Worm (Caenorhabditis elegans): ENCODE measurements around the gene C18H9.6.

C18H9.6 gene

DNA sequence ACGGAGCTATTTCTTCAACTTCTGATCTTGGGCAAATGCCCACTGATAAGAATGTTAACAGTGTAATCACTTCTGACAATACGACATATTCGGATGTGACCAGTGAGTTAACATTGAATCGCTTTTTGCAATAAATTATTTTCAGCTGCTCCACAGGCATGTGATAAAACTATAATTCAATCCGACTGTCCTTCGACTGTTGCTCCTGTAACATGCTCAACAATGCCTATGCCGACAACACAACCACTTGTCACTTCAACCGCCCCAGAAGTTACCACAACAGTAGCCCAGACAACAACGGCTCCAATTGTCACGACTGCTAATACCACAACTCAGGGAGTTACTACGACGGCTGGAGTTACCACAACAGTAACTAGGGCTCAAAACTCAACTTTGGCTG, 33.9 kb downstream of the C18H9.6 start:
- TF ChIP-seq ZK185.1 (tag; optimal IDR thresholded peaks at IDR 0.05; ENCODE audit: poor library complexity, severe bottlenecking) (no peak), nhr-120 (GFP tag; IDR thresholded peaks at IDR 0.05) (no peak), snpc-1.1 (tag; optimal IDR thresholded peaks at IDR 0.05; ENCODE audit: insufficient read depth) (no peak), efl-1 (GFP tag; optimal IDR thresholded peaks at IDR 0.05) (no peak)

DNA sequence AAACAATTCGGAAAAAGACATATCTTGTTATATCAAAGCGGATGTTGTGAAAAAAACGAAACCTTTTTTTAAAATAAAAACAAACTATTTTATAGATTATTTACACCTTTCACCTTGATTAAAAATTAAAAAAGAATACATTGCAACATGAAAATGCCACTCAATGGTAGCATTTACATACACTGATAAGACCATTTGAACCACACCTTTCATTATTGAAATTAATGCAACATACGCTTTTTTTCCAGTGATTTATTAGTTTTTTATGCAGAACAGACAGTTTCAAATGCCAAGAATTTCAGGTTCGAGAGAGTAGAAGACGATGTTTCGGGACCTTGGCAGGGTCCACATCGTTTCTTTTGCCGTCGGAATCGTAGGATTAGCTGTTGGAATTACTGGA, 34.8 kb downstream of the C18H9.6 start, which contains the start of gene T19D12.1:
TSS of gene T19D12.1 (plus strand) at position 301 of the 400 bp plus-strand sequence.
- TF ChIP-seq hsf-1 (GFP tag; IDR thresholded peaks at IDR 0.05) = no peak
- no peak for TF ChIP-seq snpc-4 (GFP tag; optimal IDR thresholded peaks at IDR 0.05)
- TF ChIP-seq snpc-4 (tag; optimal IDR thresholded peaks at IDR 0.05) = no peak
- no peak for TF ChIP-seq ztf-25 (GFP tag; IDR thresholded peaks at IDR 0.05)
- no peak for TF ChIP-seq lsy-27 (tag; optimal IDR thresholded peaks at IDR 0.05; ENCODE audit: borderline replicate concordance, insufficient read depth)
- no peak for TF ChIP-seq nhr-27 (tag; optimal IDR thresholded peaks at IDR 0.05)
- TF ChIP-seq tlf-1 (GFP tag; optimal IDR thresholded peaks at IDR 0.05) = no peak
- no peak for TF ChIP-seq cebp-2 (GFP tag; IDR thresholded peaks at IDR 0.05)

DNA sequence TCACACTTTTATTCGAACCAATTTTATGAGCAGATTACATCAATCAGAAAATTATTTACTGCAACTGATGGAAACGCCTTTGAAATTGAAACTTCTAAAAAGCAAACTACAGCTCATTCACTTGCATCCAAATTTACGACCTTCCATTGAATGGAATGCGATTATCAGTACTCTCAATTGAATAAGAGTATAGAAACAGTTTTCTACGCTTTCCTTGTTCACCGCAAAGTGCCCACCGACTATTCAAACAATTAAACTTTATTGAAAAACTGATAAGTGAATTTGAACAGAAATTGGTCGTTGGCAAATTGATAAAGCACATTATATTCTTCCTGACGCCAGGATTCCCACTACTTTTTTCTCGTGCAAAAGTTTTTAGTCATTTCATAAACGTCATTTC, 35.5 kb downstream of the C18H9.6 start:
- peak; percentile 79 for TF ChIP-seq nhr-80 (tag; optimal IDR thresholded peaks at IDR 0.05)
- no peak for TF ChIP-seq unc-62 (GFP tag; optimal IDR thresholded peaks at IDR 0.05)

DNA sequence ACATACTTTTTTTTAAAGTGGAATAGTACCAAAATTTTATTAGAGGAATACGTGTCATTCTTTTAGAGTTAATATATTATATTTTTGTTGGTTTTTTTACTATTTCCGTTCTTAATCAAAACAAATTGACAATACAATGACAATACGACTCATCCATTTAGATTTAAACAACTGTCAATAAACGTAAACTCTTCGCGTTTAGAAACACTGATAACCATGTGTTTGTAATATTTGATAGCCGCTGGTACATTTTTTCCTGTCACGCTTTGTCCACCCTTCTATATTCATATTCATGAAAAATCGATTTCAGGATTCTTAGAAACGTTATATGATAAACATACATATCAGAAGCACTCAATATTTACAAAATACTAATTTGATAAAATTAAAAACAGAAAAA, 37.6 kb downstream of the C18H9.6 start:
- TF ChIP-seq nhr-80 (tag; optimal IDR thresholded peaks at IDR 0.05) (peak; percentile 41), ztf-6 (GFP tag; IDR thresholded peaks at IDR 0.05) (no peak)

DNA sequence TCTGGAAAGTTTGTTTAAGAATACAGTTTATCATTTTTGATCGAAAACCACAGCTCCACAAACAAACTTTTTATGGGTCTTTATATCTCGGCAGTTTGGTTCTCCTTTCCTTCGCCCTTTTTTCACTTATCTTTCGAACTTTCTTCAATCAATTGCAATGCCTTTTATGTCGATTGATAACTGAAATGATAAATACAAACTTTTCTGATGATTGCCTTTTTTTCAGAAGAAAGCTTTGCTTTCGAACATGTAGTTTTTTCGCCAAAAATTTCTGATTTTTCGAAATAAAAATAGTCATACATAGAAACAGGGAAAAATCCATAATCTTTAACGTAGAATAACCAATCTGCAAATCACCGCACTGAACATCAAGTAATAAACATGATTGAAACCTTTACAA, 40.2 kb downstream of the C18H9.6 start, which contains the start of gene T19D12.2:
TSS of gene T19D12.2 (plus strand) at position 125 of the 400 bp plus-strand sequence.
- no peak for TF ChIP-seq ztf-18 (tag; optimal IDR thresholded peaks at IDR 0.05)
- peak; percentile 53 for TF ChIP-seq nhr-80 (tag; optimal IDR thresholded peaks at IDR 0.05)

DNA sequence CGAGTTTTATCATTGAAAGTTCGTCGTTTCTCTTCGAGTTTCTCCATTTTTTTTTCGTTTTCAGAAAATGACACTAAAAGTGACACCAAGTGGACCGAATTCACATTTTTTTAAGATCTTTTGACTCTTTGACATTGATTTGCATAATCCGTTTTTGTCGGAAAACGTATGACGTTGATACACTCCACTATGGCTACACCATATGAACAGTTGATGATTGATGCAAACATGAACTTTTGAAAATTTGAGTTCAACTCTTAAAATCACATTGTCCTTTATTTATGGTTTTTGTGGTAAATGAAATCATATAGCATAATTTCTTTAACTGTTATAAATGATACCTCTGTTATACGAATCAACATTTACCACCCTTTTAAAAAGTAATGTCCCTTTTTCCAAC, 42.7 kb downstream of the C18H9.6 start, which contains the start of gene T19D12.10:
TSS of gene T19D12.10 (minus strand) at position 101 of the 400 bp plus-strand sequence.
- TF ChIP-seq sdz-38 (tag; optimal IDR thresholded peaks at IDR 0.05) (no peak), snpc-1.1 (tag; optimal IDR thresholded peaks at IDR 0.05; ENCODE audit: insufficient read depth) (no peak), ceh-40 (GFP tag; IDR thresholded peaks at IDR 0.05) (no peak), ceh-58 (GFP tag; IDR thresholded peaks at IDR 0.05) (no peak), ceh-27 (GFP tag; optimal IDR thresholded peaks at IDR 0.05) (no peak), xnd-1 (tag; optimal IDR thresholded peaks at IDR 0.05) (no peak), dpl-1 (GFP tag; optimal IDR thresholded peaks at IDR 0.05) (no peak), F10E7.11 (tag; optimal IDR thresholded peaks at IDR 0.05) (no peak), F55B11.4 (tag; optimal IDR thresholded peaks at IDR 0.05; ENCODE audit: borderline replicate concordance, insufficient read depth) (no peak), Y53F4B.3 (GFP tag; IDR thresholded peaks at IDR 0.05) (no peak), zim-3 (tag; optimal IDR thresholded peaks at IDR 0.05) (no peak), lin-40 (tag; optimal IDR thresholded peaks at IDR 0.05) (no peak), F49E8.2 (tag; optimal IDR thresholded peaks at IDR 0.05; ENCODE audit: insufficient read depth) (no peak), unc-130 (GFP tag; optimal IDR thresholded peaks at IDR 0.05) (no peak), ekl-4 (GFP tag; IDR thresholded peaks at IDR 0.05) (no peak), aptf-2 (GFP tag; conservative IDR thresholded peaks at IDR 0.05) (no peak)
